Fruit fly (Drosophila melanogaster) Kc167 (cell line): ENCODE measurements around the gene TotB.

Source experiments
- Myc ChIP-seq: fragments of >200 bp; optimal IDR thresholded peaks from 2 replicates; lab custom pipeline; 2017; ENCODE audit warnings: missing external identifiers
- Sin3A ChIP-seq: fragments of >200 bp; optimal IDR thresholded peaks from 2 replicates; lab custom pipeline; 2018; ENCODE audit warnings: missing external identifiers
- h ChIP-seq: fragments of >200 bp; optimal IDR thresholded peaks from 3 replicates; lab custom pipeline; 2018; ENCODE audit warnings: missing external identifiers
- insv ChIP-seq: fragments of >200 bp; optimal IDR thresholded peaks from 3 replicates; lab custom pipeline; 2018; ENCODE audit warnings: missing external identifiers
- psq ChIP-seq: fragments of >200 bp; optimal IDR thresholded peaks from 2 replicates; lab custom pipeline; 2017; ENCODE audit warnings: missing external identifiers
- ttk ChIP-seq: sonication (Bioruptor generic); optimal IDR thresholded peaks from 2 replicates; lab custom pipeline; 2017; ENCODE audit warnings: missing external identifiers

Gene TotB

DNA sequence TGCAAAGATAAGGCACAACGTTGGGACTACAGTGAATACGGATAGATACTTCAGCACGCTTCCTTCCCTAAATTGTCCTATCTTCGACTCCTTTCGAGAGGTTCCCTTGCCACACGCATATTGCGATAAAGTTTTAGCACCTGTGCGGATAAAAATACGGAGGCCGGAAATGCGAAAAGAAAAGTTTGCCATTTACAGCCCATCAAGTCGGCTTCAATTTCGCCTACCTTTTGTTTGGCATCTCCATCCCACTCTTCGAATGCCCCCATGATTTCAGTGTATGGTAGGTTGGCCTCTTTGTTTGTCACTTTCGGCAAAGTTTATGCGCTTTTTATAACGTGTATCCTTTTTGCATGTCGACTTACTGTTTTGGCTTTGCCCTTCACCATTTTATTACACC lies 2.9 kb downstream of the TotB start:
- TF ChIP-seq h (lab: Kevin White, UChicago) (no peak), Sin3A (lab: Kevin White, UChicago) (no peak), ttk (lab: Kevin White, UChicago) (no peak), psq (lab: Kevin White, UChicago) (no peak), Myc (no peak), insv (lab: Kevin White, UChicago) (no peak)

DNA sequence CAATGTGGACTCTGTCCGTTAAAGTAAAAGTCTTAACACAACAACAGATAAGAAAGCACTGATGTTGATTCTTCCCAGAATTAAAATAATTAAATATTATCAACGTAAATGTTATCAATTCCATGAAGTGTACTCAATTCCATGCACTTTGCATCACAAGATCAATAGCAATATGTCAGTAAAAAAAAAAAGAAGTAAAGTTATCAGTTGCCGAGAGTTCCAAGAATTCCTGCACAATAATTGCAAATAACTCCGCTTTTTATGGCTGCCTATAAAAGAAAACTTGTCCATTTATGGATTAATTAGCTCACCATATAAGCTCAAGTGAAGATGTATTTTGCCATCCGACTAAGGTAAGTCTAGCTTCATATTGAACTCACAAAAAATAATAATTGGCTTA lies 3.7 kb downstream of the TotB start, which contains the start of gene TotZ:
Gene TotZ, plus strand, starts transcription at position 301 of the 400 bp plus-strand sequence.
- TF ChIP-seq Myc = no peak

DNA sequence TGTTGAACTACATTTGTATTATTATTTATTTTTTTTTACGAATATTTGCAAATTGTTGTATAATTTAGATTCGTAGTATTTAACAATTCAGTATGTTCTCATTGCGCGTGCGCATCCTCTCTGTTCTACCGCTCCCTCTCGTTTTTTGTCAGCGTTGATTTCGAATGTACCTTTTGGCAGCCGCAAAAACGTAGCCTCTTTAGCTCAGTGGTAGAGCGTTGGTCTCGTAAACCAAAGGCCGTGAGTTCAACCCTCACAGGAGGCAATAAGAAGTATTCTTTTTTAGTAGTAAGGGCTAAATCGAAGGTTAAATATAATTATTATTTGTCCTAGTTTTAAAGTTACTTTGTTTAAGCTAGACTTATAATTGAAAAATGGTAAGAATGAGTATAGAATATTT lies 16.8 kb downstream of the TotB start:
- TF ChIP-seq insv (lab: Kevin White, UChicago) (no peak), ttk (lab: Kevin White, UChicago) (no peak), psq (lab: Kevin White, UChicago) (no peak), Sin3A (lab: Kevin White, UChicago) (no peak), Myc (no peak), h (lab: Kevin White, UChicago) (no peak)

DNA sequence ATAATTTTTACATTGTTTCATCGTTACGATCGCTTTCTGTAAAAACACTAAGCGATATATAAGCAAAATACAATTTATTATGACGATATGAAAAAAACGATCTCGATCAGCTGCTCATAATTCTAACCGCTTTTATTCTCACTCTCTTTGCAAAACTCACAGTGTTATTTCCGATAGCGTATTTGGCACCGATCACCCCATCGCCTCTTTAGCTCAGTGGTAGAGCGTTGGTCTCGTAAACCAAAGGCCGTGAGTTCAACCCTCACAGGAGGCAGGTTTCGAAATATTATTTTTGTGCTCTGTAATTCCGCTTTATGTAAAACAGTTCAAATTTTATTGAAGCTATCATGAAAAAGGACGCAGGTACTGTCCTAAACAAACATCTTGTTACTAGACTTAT lies 17.2 kb downstream of the TotB start:
- TF ChIP-seq Myc (no peak), ttk (lab: Kevin White, UChicago) (no peak)

DNA sequence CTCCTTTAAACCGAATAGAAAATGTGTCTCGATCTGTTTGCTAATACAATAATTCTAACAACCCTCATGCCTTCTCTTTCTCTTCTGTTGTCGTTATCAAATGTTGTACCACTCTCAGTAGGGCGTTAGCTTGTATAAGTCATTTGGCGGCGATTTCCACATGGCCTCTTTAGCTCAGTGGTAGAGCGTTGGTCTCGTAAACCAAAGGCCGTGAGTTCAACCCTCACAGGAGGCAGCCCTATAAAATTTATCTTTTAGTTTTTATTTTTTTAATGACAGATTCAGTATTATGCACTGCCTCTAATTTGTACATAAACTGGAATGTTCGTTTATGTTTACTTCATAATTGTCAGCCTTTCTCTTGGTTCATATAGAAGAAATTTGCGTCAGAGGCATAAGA lies 17.8 kb downstream of the TotB start:
- TF ChIP-seq Myc (no peak), psq (lab: Kevin White, UChicago) (no peak), h (lab: Kevin White, UChicago) (no peak), ttk (lab: Kevin White, UChicago) (no peak), Sin3A (lab: Kevin White, UChicago) (no peak), insv (lab: Kevin White, UChicago) (no peak)

DNA sequence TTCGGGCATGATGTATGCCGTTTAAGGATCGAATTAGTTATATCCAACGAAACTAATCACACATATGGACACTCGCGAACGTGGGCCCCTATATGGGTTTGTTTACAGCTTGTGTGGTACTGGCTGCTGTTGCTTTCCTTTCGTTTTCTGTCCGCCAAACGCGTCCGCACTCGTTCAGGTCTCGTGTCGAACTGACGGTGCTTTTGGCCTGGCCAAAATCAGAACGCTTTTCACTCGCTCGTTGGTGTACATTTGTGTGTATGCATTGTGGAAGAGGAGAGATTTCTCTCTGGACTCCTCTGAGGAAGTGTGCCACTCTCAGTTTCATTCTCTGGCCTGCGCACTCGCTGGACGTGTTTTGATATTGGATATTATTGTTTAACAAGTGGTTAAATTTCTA lies 23.4 kb downstream of the TotB start, which contains the start of gene Ktl:
Gene Ktl, minus strand, starts transcription at position 193 of the 400 bp plus-strand sequence.
- no peak for TF ChIP-seq h (lab: Kevin White, UChicago)
- no peak for TF ChIP-seq Sin3A (lab: Kevin White, UChicago)

DNA sequence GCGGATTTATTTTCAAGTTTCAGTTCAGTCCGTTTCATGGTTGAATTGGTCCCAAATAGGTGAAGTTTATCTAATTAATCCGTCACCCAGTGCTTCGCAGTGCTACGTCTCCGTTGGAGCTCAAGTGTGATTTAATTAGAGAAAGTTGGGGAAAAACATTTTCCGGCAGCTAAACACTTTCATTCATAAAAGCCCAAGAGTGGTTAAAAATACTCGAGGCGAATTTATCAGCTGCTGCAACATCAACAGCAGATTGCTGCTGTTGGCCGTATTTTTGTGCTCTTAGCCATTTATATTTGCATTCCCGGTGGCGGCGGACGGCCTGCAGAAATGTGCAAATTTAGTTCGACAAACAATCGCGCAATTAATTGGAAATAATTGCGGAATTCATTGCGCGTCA lies 27.9 kb downstream of the TotB start, which contains the start of gene Grik:
Gene Grik, plus strand, starts transcription at position 301 of the 400 bp plus-strand sequence.
- TF ChIP-seq h (lab: Kevin White, UChicago) (no peak), Sin3A (lab: Kevin White, UChicago) (no peak), psq (lab: Kevin White, UChicago) (no peak), insv (lab: Kevin White, UChicago) (no peak), ttk (lab: Kevin White, UChicago) (no peak), Myc (no peak)

DNA sequence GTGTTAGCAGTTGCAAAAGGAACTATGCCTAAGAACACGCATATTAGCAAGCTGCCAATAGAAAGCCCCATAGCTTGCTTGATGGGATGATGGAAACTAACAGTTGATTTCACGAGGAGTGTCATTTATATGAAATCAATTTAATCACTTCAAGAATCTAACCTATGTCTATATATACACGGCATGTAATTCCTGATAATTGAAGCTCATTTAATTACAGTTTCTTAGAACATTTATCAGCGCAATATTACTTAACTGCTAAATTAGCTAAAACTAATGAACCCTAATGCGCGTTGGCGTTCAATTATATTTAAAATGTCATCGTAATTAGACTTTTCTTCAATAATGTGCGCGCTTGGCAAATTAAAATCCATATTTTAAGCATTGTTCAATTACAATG lies 31.7 kb downstream of the TotB start, which contains the start of gene TotX:
Gene TotX, minus strand, starts transcription at position 101 of the 400 bp plus-strand sequence.
- no peak for TF ChIP-seq Myc
- no peak for TF ChIP-seq h (lab: Kevin White, UChicago)
- TF ChIP-seq insv (lab: Kevin White, UChicago) = no peak
- no peak for TF ChIP-seq ttk (lab: Kevin White, UChicago)
- TF ChIP-seq psq (lab: Kevin White, UChicago) = no peak
- no peak for TF ChIP-seq Sin3A (lab: Kevin White, UChicago)

DNA sequence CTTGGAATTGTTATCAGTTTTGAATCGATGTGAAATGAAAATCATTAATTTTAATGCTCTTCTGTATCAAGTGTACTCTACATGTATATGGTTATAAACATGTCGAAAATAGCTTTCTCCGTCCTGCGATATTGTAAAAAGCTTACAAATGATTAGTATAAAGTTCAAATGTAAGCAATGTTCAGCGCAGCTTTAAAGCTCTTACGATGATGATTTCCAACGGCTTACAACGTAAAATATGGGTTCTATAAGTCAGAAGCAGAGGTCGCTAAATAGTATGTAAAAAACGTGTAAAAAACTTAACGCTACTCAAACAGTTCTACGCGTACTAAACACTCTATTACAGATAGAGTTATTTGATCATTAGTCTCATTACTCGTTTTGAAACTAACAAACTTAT lies 34.9 kb downstream of the TotB start:
- TF ChIP-seq ttk (lab: Kevin White, UChicago) = no peak
- TF ChIP-seq h (lab: Kevin White, UChicago) = no peak
- no peak for TF ChIP-seq Myc
- no peak for TF ChIP-seq insv (lab: Kevin White, UChicago)
- no peak for TF ChIP-seq Sin3A (lab: Kevin White, UChicago)
- TF ChIP-seq psq (lab: Kevin White, UChicago) = no peak

DNA sequence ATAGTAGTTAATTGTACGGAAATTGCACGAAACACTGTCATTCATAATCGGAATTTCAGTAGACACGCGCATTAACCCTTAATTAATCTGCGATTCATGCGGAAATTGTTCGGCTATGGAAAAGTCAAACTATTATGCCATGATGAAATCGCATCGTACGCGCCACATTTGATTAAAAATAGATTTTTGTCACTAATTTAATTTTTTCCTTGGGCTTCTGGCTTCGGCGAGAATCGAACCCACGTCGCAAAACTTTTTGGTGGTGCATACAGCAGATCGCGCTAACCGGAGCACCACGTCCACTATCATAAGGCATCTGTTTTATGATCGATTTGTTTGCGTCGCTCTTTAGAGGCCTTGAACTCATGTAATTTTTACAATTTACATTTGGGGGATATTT lies 39.0 kb downstream of the TotB start:
- TF ChIP-seq Myc = no peak
- TF ChIP-seq psq (lab: Kevin White, UChicago) = no peak
- TF ChIP-seq insv (lab: Kevin White, UChicago) = no peak
- no peak for TF ChIP-seq Sin3A (lab: Kevin White, UChicago)
- no peak for TF ChIP-seq ttk (lab: Kevin White, UChicago)
- no peak for TF ChIP-seq h (lab: Kevin White, UChicago)

DNA sequence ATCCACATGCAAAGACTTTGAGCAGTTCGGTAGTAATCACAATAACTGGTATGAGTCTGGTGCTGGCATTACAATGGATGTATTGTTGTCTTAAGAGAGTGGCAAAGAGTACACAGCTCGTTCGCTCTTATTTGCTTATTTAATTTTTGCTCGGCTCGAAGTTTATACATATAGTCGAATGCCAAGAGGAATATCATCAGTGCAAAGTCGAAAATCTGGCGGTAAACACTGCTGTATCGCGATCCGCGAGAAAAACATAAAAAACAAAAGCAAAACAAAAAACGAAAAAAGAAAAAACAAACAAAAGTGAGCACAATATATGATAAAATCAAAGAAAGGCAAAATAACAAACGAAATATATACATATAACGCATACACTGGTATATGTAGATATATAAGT lies 40.4 kb downstream of the TotB start, which contains the start of gene hdly:
Gene hdly, plus strand, starts transcription at position 194 of the 400 bp plus-strand sequence.
- TF ChIP-seq Myc = no peak
- no peak for TF ChIP-seq ttk (lab: Kevin White, UChicago)
- TF ChIP-seq h (lab: Kevin White, UChicago) = no peak
- TF ChIP-seq insv (lab: Kevin White, UChicago) = no peak
- TF ChIP-seq Sin3A (lab: Kevin White, UChicago) = no peak
- no peak for TF ChIP-seq psq (lab: Kevin White, UChicago)

DNA sequence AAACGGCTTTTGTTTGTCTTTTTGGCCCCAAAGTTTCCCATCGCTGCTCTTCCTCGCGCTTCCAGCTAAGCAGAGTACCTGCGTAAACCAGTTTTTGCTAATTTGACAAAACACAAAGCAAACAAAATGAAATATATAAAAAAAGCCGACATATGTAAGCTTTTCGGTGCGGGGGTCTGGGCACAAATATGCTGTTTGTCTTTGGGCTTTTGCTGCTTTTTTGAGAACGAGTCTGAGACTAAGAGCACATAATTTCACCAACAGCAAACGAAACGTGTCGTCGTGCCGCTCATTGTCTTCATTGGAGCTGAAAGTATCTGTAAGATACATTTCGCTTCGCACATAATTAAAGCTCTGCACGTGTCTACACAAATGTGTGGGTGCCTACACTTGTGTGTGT lies 42.1 kb downstream of the TotB start:
- TF ChIP-seq h (lab: Kevin White, UChicago) (no peak), Sin3A (lab: Kevin White, UChicago) (no peak), ttk (lab: Kevin White, UChicago) (no peak), Myc (no peak), psq (lab: Kevin White, UChicago) (no peak), insv (lab: Kevin White, UChicago) (no peak)
